Worm (Caenorhabditis elegans) whole organism, early embryonic: Measurements from ENCODE around the gene C14C10.2.

Experiments
- B0310.2 ChIP-seq: sonication (generic microtip); optimal IDR thresholded peaks from 2 replicates; lab custom pipeline; 2016; ENCODE audit warnings: mild to moderate bottlenecking, missing genetic modification characterization, missing compliant biosample characterization
- aly-1 ChIP-seq: sonication (generic microtip); optimal IDR thresholded peaks from 2 replicates; lab custom pipeline; 2016; ENCODE audit warnings: missing genetic modification characterization, missing compliant biosample characterization
- ama-1 ChIP-seq: fragments of 150-350 bp; optimal IDR thresholded peaks from 2 replicates; lab custom pipeline; 2014
- ceh-13 ChIP-seq: fragments of 200-800 bp; sonication (Bioruptor generic); optimal IDR thresholded peaks from 2 replicates; lab custom pipeline; 2018; ENCODE audit warnings: mild to moderate bottlenecking, missing genetic modification characterization, missing compliant biosample characterization
- ets-7 ChIP-seq: sonication (generic microtip); optimal IDR thresholded peaks from 2 replicates; lab custom pipeline; 2016; ENCODE audit warnings: missing genotype, missing genetic modification characterization, missing compliant biosample characterization
- flt-1 ChIP-seq: fragments of 200-800 bp; sonication (Bioruptor generic); IDR thresholded peaks from 2 replicates; pipeline ENCODE4 v1.3.6; 2022; ENCODE audit warnings: missing genetic modification characterization, missing compliant biosample characterization
- hmbx-1 ChIP-seq: sonication (generic microtip); optimal IDR thresholded peaks from 2 replicates; lab custom pipeline; 2016; ENCODE audit warnings: mild to moderate bottlenecking, missing genetic modification characterization, missing compliant biosample characterization
- hmg-4 ChIP-seq: fragments of 200-800 bp; sonication (Bioruptor generic); optimal IDR thresholded peaks from 2 replicates; lab custom pipeline; 2018; ENCODE audit warnings: mild to moderate bottlenecking, missing genetic modification characterization, missing compliant biosample characterization
- pes-1 ChIP-seq: fragments of 200-800 bp; sonication (Bioruptor generic); IDR thresholded peaks from 2 replicates; pipeline ENCODE4 v1.3.6; 2022; ENCODE audit warnings: missing genetic modification reagents, missing genetic modification characterization, missing compliant biosample characterization
- scrt-1 ChIP-seq: fragments of 200-800 bp; sonication (Bioruptor generic); IDR thresholded peaks from 2 replicates; pipeline ENCODE4 v1.3.6; 2022; ENCODE audit warnings: missing genetic modification characterization, missing compliant biosample characterization
- sea-1 ChIP-seq: fragments of 200-800 bp; sonication (Bioruptor generic); conservative IDR thresholded peaks from 2 replicates; pipeline ENCODE4 v1.3.6; 2022; ENCODE audit warnings: missing genetic modification characterization, missing compliant biosample characterization
- tbx-11 ChIP-seq: fragments of 200-800 bp; sonication (Bioruptor generic); IDR thresholded peaks from 2 replicates; pipeline ENCODE4 v1.3.6; 2022; ENCODE audit warnings: missing genetic modification characterization, missing compliant biosample characterization
- tbx-37 ChIP-seq: fragments of 200-800 bp; sonication (Bioruptor generic); conservative IDR thresholded peaks from 2 replicates; pipeline ENCODE4 v1.3.6; 2022; ENCODE audit warnings: missing genetic modification reagents, missing genetic modification characterization, missing compliant biosample characterization
- tra-4 ChIP-seq: sonication (generic microtip); optimal IDR thresholded peaks from 2 replicates; lab custom pipeline; 2017; ENCODE audit warnings: missing genetic modification characterization, missing compliant biosample characterization

ce11 chrV:12576495-12576947, 15.8 kb downstream of the C14C10.2 start, which contains the start of gene grl-23:
- TF ChIP-seq ceh-13 (GFP tag; lab: Kevin White, UChicago) (no peak), tbx-11 (no peak), ama-1 (lab: Kevin White, UChicago) (no peak), tbx-37 (GFP tag; lab: Robert Waterston, UW) (no peak), hmbx-1 (tag; lab: Kevin White, UChicago) (no peak), aly-1 (tag; lab: Kevin White, UChicago) (no peak), tra-4 (no peak), pes-1 (no peak), ets-7 (tag; lab: Kevin White, UChicago) (no peak), hmg-4 (GFP tag; lab: Kevin White, UChicago) (no peak), flt-1 (GFP tag; lab: Robert Waterston, UW) (no peak), B0310.2 (tag; lab: Kevin White, UChicago) (no peak), scrt-1 (no peak), sea-1 (no peak)
